Fruit fly (Drosophila melanogaster) whole organism: ENCODE data around the gene CG46504.
"Not testable (repeated sequence)": the region's sequence is repeated elsewhere in the genome, so short reads cannot be mapped to it uniquely, and the experiment has no call there.

ENCODE experiments used
- CG8478 ChIP-seq: fragments of >200 bp; optimal IDR thresholded peaks from 2 replicates; lab custom pipeline; 2018; ENCODE audit warnings: inconsistent platforms
- EcR ChIP-seq, 2 experiments: fragments of >200 bp; optimal IDR thresholded peaks; 2 replicates each; lab custom pipeline; 2017; ENCODE audit warnings: missing biosample characterization in 2 of 2, missing genetic modification characterization in 2 of 2, missing genetic modification reagents in 2 of 2
- pan ChIP-seq: fragments of >200 bp; optimal IDR thresholded peaks from 2 replicates; lab custom pipeline; 2017
- psq ChIP-seq: fragments of >200 bp; optimal IDR thresholded peaks from 2 replicates; lab custom pipeline; 2017
- usp ChIP-seq: fragments of >200 bp; optimal IDR thresholded peaks from 2 replicates; lab custom pipeline; 2017; ENCODE audit warnings: missing biosample characterization, missing genetic modification characterization, mixed read lengths

- TF ChIP-seq CG8478 (lab: Kevin White, UChicago); EcR (GFP tag; optimal IDR thresholded peaks at IDR 0.05; lab: Kevin White, UChicago); usp (GFP tag; lab: Kevin White, UChicago); psq (lab: Kevin White, UChicago); pan (lab: Kevin White, UChicago): not testable (repeated sequence)
Observed at dm6 chrX:22182193-22182592, 34.6 kb downstream of the CG46504 start, which contains the start of gene CG46511.
